Fruit fly (Drosophila melanogaster): ENCODE data around the gene CG12522.

Gene CG12522

DNA sequence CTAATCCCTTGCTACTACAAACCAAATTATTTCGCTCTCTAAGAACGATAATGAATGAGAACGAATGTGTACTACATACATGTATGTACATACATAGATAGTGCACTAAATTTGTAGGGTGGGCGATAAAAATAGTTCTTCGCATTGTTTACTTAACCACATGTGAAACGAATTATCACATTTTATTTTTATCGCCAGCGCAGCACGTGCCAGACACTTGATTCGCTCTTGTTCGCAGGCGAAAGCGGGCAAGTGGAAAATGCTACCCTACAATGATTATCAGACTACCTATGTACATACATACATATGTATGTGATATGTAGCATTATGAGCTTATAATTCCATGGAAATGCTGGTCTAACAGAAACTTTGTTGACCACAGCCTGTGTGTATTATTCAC, 22.2 kb upstream of the CG12522 start:
- TF ChIP-seq Myc (optimal IDR thresholded peaks at IDR 0.05) (no peak), h (optimal IDR thresholded peaks at IDR 0.05) (no peak), ttk (optimal IDR thresholded peaks at IDR 0.05) (no peak), Sin3A (optimal IDR thresholded peaks at IDR 0.05) (no peak), psq (optimal IDR thresholded peaks at IDR 0.05) (no peak), insv (optimal IDR thresholded peaks at IDR 0.05) (no peak)

- TF ChIP-seq ttk (optimal IDR thresholded peaks at IDR 0.05) (no peak), insv (optimal IDR thresholded peaks at IDR 0.05) (no peak), psq (optimal IDR thresholded peaks at IDR 0.05) (no peak), h (optimal IDR thresholded peaks at IDR 0.05) (no peak), Myc (optimal IDR thresholded peaks at IDR 0.05) (no peak), Sin3A (optimal IDR thresholded peaks at IDR 0.05) (no peak)
Measured at dm6 chr3L:11089805-11090440, 18.1 kb upstream of the CG12522 start.

- TF ChIP-seq Myc (optimal IDR thresholded peaks at IDR 0.05) (no peak), insv (optimal IDR thresholded peaks at IDR 0.05) (no peak)
Measured at dm6 chr3L:11091943-11092609, 16.0 kb upstream of the CG12522 start.

- TF ChIP-seq ttk (optimal IDR thresholded peaks at IDR 0.05) (no peak), Myc (optimal IDR thresholded peaks at IDR 0.05) (no peak), insv (optimal IDR thresholded peaks at IDR 0.05) (no peak), h (optimal IDR thresholded peaks at IDR 0.05) (no peak), psq (optimal IDR thresholded peaks at IDR 0.05) (no peak), Sin3A (optimal IDR thresholded peaks at IDR 0.05) (no peak)
Measured at dm6 chr3L:11092610-11092961, 15.4 kb upstream of the CG12522 start.

- TF ChIP-seq Sin3A (optimal IDR thresholded peaks at IDR 0.05), result no peak
- TF ChIP-seq psq (optimal IDR thresholded peaks at IDR 0.05), result no peak
- no peak for TF ChIP-seq insv (optimal IDR thresholded peaks at IDR 0.05)
- TF ChIP-seq Myc (optimal IDR thresholded peaks at IDR 0.05), result no peak
- no peak for TF ChIP-seq ttk (optimal IDR thresholded peaks at IDR 0.05)
- TF ChIP-seq h (optimal IDR thresholded peaks at IDR 0.05), result no peak
Measured at dm6 chr3L:11093046-11093520, 15.0 kb upstream of the CG12522 start, which contains the start of gene JIL-1. Gene JIL-1 (minus strand): TSS chr3L:11093193.

dm6 chr3L:11094279-11094678, 13.8 kb upstream of the CG12522 start:
- TF ChIP-seq insv (optimal IDR thresholded peaks at IDR 0.05) (no peak), ttk (optimal IDR thresholded peaks at IDR 0.05) (no peak), h (optimal IDR thresholded peaks at IDR 0.05) (no peak), Sin3A (optimal IDR thresholded peaks at IDR 0.05) (no peak), psq (optimal IDR thresholded peaks at IDR 0.05) (no peak), Myc (optimal IDR thresholded peaks at IDR 0.05) (no peak)

- no peak for TF ChIP-seq Sin3A (optimal IDR thresholded peaks at IDR 0.05)
- no peak for TF ChIP-seq Myc (optimal IDR thresholded peaks at IDR 0.05)
- no peak for TF ChIP-seq insv (optimal IDR thresholded peaks at IDR 0.05)
Measured at dm6 chr3L:11096195-11096908, 11.7 kb upstream of the CG12522 start, which contains the start of the genes CG46439, Iyd and CG33947. Gene CG46439 (minus strand): TSS chr3L:11096245. Gene Iyd (minus strand): TSS chr3L:11096245. Gene CG33947 (plus strand): TSS chr3L:11096496.

dm6 chr3L:11097982-11098663, 9.9 kb upstream of the CG12522 start, which contains the start of the genes Irbp18 and APP-BP1:
Gene Irbp18 (minus strand): TSS chr3L:11098186.
Gene APP-BP1 (plus strand): TSS chr3L:11098412.
- TF ChIP-seq ttk (optimal IDR thresholded peaks at IDR 0.05) (no peak), h (optimal IDR thresholded peaks at IDR 0.05) (no peak), Sin3A (optimal IDR thresholded peaks at IDR 0.05) (no peak), Myc (optimal IDR thresholded peaks at IDR 0.05) (no peak), insv (optimal IDR thresholded peaks at IDR 0.05) (no peak), psq (optimal IDR thresholded peaks at IDR 0.05) (no peak)

dm6 chr3L:11101598-11101997, 6.4 kb upstream of the CG12522 start, which contains the start of gene Elo68beta:
Gene Elo68beta (minus strand): TSS chr3L:11101698.
- TF ChIP-seq ttk (optimal IDR thresholded peaks at IDR 0.05), result no peak
- TF ChIP-seq Myc (optimal IDR thresholded peaks at IDR 0.05), result no peak
- TF ChIP-seq h (optimal IDR thresholded peaks at IDR 0.05), result no peak
- no peak for TF ChIP-seq insv (optimal IDR thresholded peaks at IDR 0.05)
- no peak for TF ChIP-seq Sin3A (optimal IDR thresholded peaks at IDR 0.05)
- no peak for TF ChIP-seq psq (optimal IDR thresholded peaks at IDR 0.05)

dm6 chr3L:11102930-11103329, 5.1 kb upstream of the CG12522 start, which contains the start of gene Elo68alpha:
Gene Elo68alpha (minus strand): TSS chr3L:11103030.
- TF ChIP-seq insv (optimal IDR thresholded peaks at IDR 0.05) (no peak), Myc (optimal IDR thresholded peaks at IDR 0.05) (no peak), ttk (optimal IDR thresholded peaks at IDR 0.05) (no peak), psq (optimal IDR thresholded peaks at IDR 0.05) (no peak), Sin3A (optimal IDR thresholded peaks at IDR 0.05) (no peak), h (optimal IDR thresholded peaks at IDR 0.05) (no peak)

dm6 chr3L:11103773-11104172, 4.3 kb upstream of the CG12522 start, which contains the start of gene CG32071:
Gene CG32071 (minus strand): TSS chr3L:11103873.
- no peak for TF ChIP-seq Sin3A (optimal IDR thresholded peaks at IDR 0.05)
- TF ChIP-seq ttk (optimal IDR thresholded peaks at IDR 0.05), result no peak
- no peak for TF ChIP-seq Myc (optimal IDR thresholded peaks at IDR 0.05)
- TF ChIP-seq insv (optimal IDR thresholded peaks at IDR 0.05), result no peak
- no peak for TF ChIP-seq psq (optimal IDR thresholded peaks at IDR 0.05)
